Fruit fly (Drosophila melanogaster): ENCODE measurements around the gene CG9107.

DNA sequence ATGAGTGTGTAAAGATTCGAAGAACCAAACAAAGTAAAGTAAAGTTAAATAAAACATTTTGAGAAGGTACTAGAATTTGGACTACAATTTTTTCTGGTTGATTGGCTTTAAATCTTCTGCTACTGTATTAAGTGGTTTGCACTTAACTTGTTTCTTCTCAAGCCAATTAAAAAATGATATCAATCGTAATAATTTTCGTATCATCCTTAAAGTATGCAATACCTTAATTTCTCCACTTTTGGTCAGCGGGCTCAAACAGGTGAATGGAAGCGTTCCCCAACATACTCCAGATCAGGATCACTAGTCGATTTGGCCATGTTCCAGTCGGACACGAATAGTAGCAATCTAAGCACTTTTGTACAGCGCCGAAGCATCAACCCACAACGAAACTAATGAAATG is 49.6 kb upstream of the CG9107 start:
- TF ChIP-seq CG14711 (tag; optimal IDR thresholded peaks at IDR 0.05) (no peak), ovo (GFP tag; optimal IDR thresholded peaks at IDR 0.05) (no peak), pad (GFP tag; optimal IDR thresholded peaks at IDR 0.05) (no peak), Mnt (GFP tag; optimal IDR thresholded peaks at IDR 0.05) (no peak), Hr96 (GFP tag; optimal IDR thresholded peaks at IDR 0.05) (no peak), CG5204 (GFP tag; optimal IDR thresholded peaks at IDR 0.05) (no peak), cic (GFP tag; optimal IDR thresholded peaks at IDR 0.05) (no peak), cnc (optimal IDR thresholded peaks at IDR 0.05) (no peak), CG33017 (tag; optimal IDR thresholded peaks at IDR 0.05) (no peak), CG7101 (tag; optimal IDR thresholded peaks at IDR 0.05) (no peak), bab1 (GFP tag; optimal IDR thresholded peaks at IDR 0.05) (no peak), kay (GFP tag; ENCODE audit: borderline replicate concordance) (no peak), toe (GFP tag; optimal IDR thresholded peaks at IDR 0.05) (no peak)
